Fruit fly (Drosophila melanogaster) whole organism: ENCODE measurements around the gene CG14153.

ENCODE experiments used
- CG8478 ChIP-seq: fragments of >200 bp; optimal IDR thresholded peaks from 2 replicates; lab custom pipeline; 2018; ENCODE audit warnings: inconsistent platforms
- Dll ChIP-seq: fragments of >200 bp; optimal IDR thresholded peaks from 2 replicates; lab custom pipeline; 2017
- pan ChIP-seq: fragments of >200 bp; optimal IDR thresholded peaks from 2 replicates; lab custom pipeline; 2017
- psq ChIP-seq: fragments of >200 bp; optimal IDR thresholded peaks from 2 replicates; lab custom pipeline; 2017
- usp ChIP-seq: fragments of >200 bp; optimal IDR thresholded peaks from 2 replicates; lab custom pipeline; 2017; ENCODE audit warnings: missing biosample characterization, missing genetic modification characterization, mixed read lengths

DNA sequence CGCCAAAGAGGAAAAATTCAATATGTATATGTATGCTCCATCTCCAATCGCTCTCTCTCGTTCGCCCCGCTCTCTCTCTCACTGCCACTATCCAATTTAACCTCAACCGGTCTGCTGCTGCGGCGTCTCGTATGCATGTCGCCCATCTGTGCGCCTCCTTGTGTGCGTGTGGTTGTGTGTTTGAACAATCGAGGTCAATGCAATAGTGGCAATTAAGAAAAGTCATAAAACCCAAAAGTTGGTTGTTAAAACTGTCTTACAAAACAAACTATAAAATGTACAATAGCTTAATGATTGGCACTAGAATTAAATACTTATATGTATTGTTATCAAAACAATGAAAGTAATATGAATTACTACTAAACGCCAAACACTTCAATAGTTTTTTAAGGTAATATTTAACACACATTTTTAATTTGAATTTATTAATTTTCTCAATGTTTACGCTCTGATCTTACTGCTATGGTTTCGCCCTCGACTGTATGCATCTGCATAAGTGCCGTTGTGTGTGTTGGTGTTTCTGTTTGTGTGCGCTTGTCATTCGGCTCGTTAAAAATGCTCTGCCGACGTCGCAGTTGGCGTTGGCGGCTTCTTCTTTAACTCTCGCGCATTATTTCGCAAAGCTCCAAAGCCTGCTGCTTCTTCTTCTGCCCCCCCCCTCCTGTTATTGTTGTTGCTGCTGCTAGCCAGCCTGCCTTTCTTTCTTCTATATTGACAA, 22.3 kb downstream of the CG14153 start:
- TF ChIP-seq Dll (lab: Kevin White, UChicago), result no peak
- TF ChIP-seq psq (lab: Kevin White, UChicago), result no peak
- TF ChIP-seq CG8478 (lab: Kevin White, UChicago), result no peak
- no peak for TF ChIP-seq pan (lab: Kevin White, UChicago)
- TF ChIP-seq usp (GFP tag; lab: Kevin White, UChicago), result no peak
